Worm (Caenorhabditis elegans): Measurements from ENCODE around the gene C17A2.7.

ce11 chrII:3864652-3865051 lies 21.4 kb upstream of the C17A2.7 start, which contains the start of gene nhr-261:
- TF ChIP-seq ztf-1 (GFP tag; conservative IDR thresholded peaks at IDR 0.05) (no peak), ztf-11 (tag; optimal IDR thresholded peaks at IDR 0.05) (no peak), nhr-237 (tag; optimal IDR thresholded peaks at IDR 0.05) (no peak), unc-55 (GFP tag; optimal IDR thresholded peaks at IDR 0.05) (no peak), ceh-82 (tag; optimal IDR thresholded peaks at IDR 0.05) (no peak), nhr-23 (tag; optimal IDR thresholded peaks at IDR 0.05) (no peak), mdl-1 (tag; optimal IDR thresholded peaks at IDR 0.05) (no peak)

Measured in whole organism, L2 larva.